Worm (Caenorhabditis elegans) whole organism, L3 larva: ENCODE measurements around the gene C44C1.6.

Experiments used
- ama-1 ChIP-seq: fragments of 150-350 bp; optimal IDR thresholded peaks from 2 replicates; lab custom pipeline; 2018
- ceh-16 ChIP-seq: sonication (generic microtip); optimal IDR thresholded peaks from 2 replicates; lab custom pipeline; 2017; ENCODE audit warnings: missing biosample characterization, missing genetic modification characterization
- ceh-82 ChIP-seq: fragments of 150-350 bp; optimal IDR thresholded peaks from 2 replicates; lab custom pipeline; 2014; ENCODE audit warnings: missing biosample characterization, missing genetic modification characterization
- daf-12 ChIP-seq: fragments of 150-350 bp; optimal IDR thresholded peaks from 2 replicates; lab custom pipeline; 2014; ENCODE audit warnings: missing biosample characterization, missing genetic modification reagents, missing genetic modification characterization
- elt-1 ChIP-seq: fragments of 150-350 bp; optimal IDR thresholded peaks from 2 replicates; lab custom pipeline; 2014; ENCODE audit warnings: missing biosample characterization, missing genetic modification characterization
- jun-1 ChIP-seq: fragments of 150-350 bp; optimal IDR thresholded peaks from 2 replicates; lab custom pipeline; 2014; ENCODE audit warnings: missing biosample characterization, missing genetic modification reagents, missing genetic modification characterization
- mml-1 ChIP-seq: fragments of 150-350 bp; sonication (generic microtip); optimal IDR thresholded peaks from 3 replicates; lab custom pipeline; 2014; ENCODE audit warnings: missing biosample characterization, missing genetic modification characterization
- nhr-11 ChIP-seq: fragments of 150-350 bp; optimal IDR thresholded peaks from 2 replicates; lab custom pipeline; 2014; ENCODE audit warnings: missing biosample characterization, missing genetic modification characterization
- nhr-12 ChIP-seq: fragments of 150-350 bp; optimal IDR thresholded peaks from 2 replicates; lab custom pipeline; 2014; ENCODE audit warnings: missing biosample characterization, missing genetic modification characterization
- nhr-237 ChIP-seq: fragments of 150-350 bp; optimal IDR thresholded peaks from 2 replicates; lab custom pipeline; 2014; ENCODE audit warnings: missing biosample characterization, missing genetic modification characterization
- nhr-28 ChIP-seq: fragments of 150-350 bp; optimal IDR thresholded peaks from 2 replicates; lab custom pipeline; 2014; ENCODE audit warnings: missing biosample characterization, missing genetic modification characterization
- nhr-77 ChIP-seq: fragments of 150-350 bp; optimal IDR thresholded peaks from 2 replicates; lab custom pipeline; 2014; ENCODE audit warnings: missing biosample characterization, missing genetic modification characterization

- no peak for TF ChIP-seq nhr-77 (tag; lab: Kevin White, UChicago)
- TF ChIP-seq nhr-237 (tag; lab: Kevin White, UChicago), result no peak
- TF ChIP-seq mml-1 (tag; lab: Kevin White, UChicago), result no peak
- no peak for TF ChIP-seq nhr-28 (tag; lab: Kevin White, UChicago)
- no peak for TF ChIP-seq nhr-11 (tag; lab: Kevin White, UChicago)
- no peak for TF ChIP-seq ama-1 (lab: Kevin White, UChicago)
- TF ChIP-seq jun-1 (tag; lab: Kevin White, UChicago), result peak; percentile 84
- no peak for TF ChIP-seq elt-1 (tag; lab: Kevin White, UChicago)
- no peak for TF ChIP-seq daf-12
- no peak for TF ChIP-seq nhr-12
- TF ChIP-seq ceh-16 (tag; lab: Kevin White, UChicago), result no peak
- TF ChIP-seq ceh-82, result no peak
Measured at ce11 chrX:977958-978686, 8.1 kb upstream of the C44C1.6 start, which contains the start of gene abhd-3.2.
